Fruit fly (Drosophila melanogaster) Kc167 (cell line): ENCODE results near the gene Raf.

Experiments used
- h ChIP-seq: fragments of >200 bp; optimal IDR thresholded peaks from 3 replicates; lab custom pipeline; 2018; ENCODE audit warnings: missing external identifiers
- psq ChIP-seq: fragments of >200 bp; optimal IDR thresholded peaks from 2 replicates; lab custom pipeline; 2017; ENCODE audit warnings: missing external identifiers

- no peak for TF ChIP-seq psq (lab: Kevin White, UChicago)
- TF ChIP-seq h (lab: Kevin White, UChicago), result no peak
Measured at dm6 chrX:2274704-2275199, 20.5 kb upstream of the Raf start, which contains the start of gene Grp170.
